Worm (Caenorhabditis elegans) whole organism, late embryonic: ENCODE measurements around the gene vps-2.
A peak's percentile ranks its signal among the peaks of the same experiment; 100 is the strongest.

Experiments used
- Y22D7AL.16 ChIP-seq: sonication (generic microtip); optimal IDR thresholded peaks from 2 replicates; lab custom pipeline; 2016; ENCODE audit warnings: missing genetic modification characterization, missing compliant biosample characterization
- ama-1 ChIP-seq: fragments of 150-350 bp; optimal IDR thresholded peaks from 2 replicates; lab custom pipeline; 2014
- ceh-14 ChIP-seq: sonication (generic microtip); optimal IDR thresholded peaks from 2 replicates; lab custom pipeline; 2016; ENCODE audit warnings: missing genotype, missing genetic modification characterization, missing compliant biosample characterization
- ceh-18 ChIP-seq: sonication (generic microtip); optimal IDR thresholded peaks from 2 replicates; lab custom pipeline; 2016; ENCODE audit warnings: missing genetic modification characterization, missing compliant biosample characterization
- ceh-2 ChIP-seq: sonication (generic microtip); optimal IDR thresholded peaks from 2 replicates; lab custom pipeline; 2016; ENCODE audit warnings: missing genotype, missing genetic modification characterization, missing compliant biosample characterization
- ceh-6 ChIP-seq: fragments of 200-800 bp; sonication (Bioruptor generic); optimal IDR thresholded peaks from 2 replicates; lab custom pipeline; 2018; ENCODE audit warnings: mild to moderate bottlenecking, missing genetic modification characterization, missing compliant biosample characterization
- ceh-9 ChIP-seq: sonication (generic microtip); optimal IDR thresholded peaks from 2 replicates; lab custom pipeline; 2016; ENCODE audit warnings: mild to moderate bottlenecking, missing genetic modification characterization, inconsistent platforms, missing compliant biosample characterization
- fkh-10 ChIP-seq: fragments of 150-350 bp; optimal IDR thresholded peaks from 2 replicates; lab custom pipeline; 2014; ENCODE audit warnings: missing biosample characterization, missing genetic modification reagents, missing genetic modification characterization
- lin-11 ChIP-seq: fragments of 200-800 bp; sonication (Bioruptor generic); optimal IDR thresholded peaks from 2 replicates; lab custom pipeline; 2018; ENCODE audit warnings: mild to moderate bottlenecking, missing genetic modification characterization, missing compliant biosample characterization
- nfya-1 ChIP-seq: sonication (generic microtip); optimal IDR thresholded peaks from 2 replicates; lab custom pipeline; 2017; ENCODE audit warnings: missing genetic modification characterization, mild to moderate bottlenecking, missing compliant biosample characterization, antibody characterized with exemption, moderate library complexity
- nhr-232 ChIP-seq: sonication (generic microtip); optimal IDR thresholded peaks from 2 replicates; lab custom pipeline; 2016; ENCODE audit warnings: missing genetic modification characterization, missing compliant biosample characterization
- rnt-1 ChIP-seq: sonication (generic microtip); optimal IDR thresholded peaks from 2 replicates; lab custom pipeline; 2016; ENCODE audit warnings: missing genetic modification characterization, missing compliant biosample characterization
- tbx-7 ChIP-seq: sonication (generic microtip); optimal IDR thresholded peaks from 2 replicates; lab custom pipeline; 2016; ENCODE audit warnings: missing genotype, missing genetic modification characterization, missing compliant biosample characterization
- unc-3 ChIP-seq, 2 experiments: fragments of 200-800 bp in 1 of 2; sonication (Bioruptor generic) in 1 of 2; sonication (generic microtip) in 1 of 2; conservative IDR thresholded peaks in 1 of 2; optimal IDR thresholded peaks in 1 of 2; 2 replicates each; pipeline versions ENCODE4 v1.3.6 to Lab custom; 2016 to 2022; ENCODE audit warnings: missing compliant biosample characterization in 2 of 2, missing genetic modification characterization in 2 of 2, missing genetic modification reagents in 1 of 2

DNA sequence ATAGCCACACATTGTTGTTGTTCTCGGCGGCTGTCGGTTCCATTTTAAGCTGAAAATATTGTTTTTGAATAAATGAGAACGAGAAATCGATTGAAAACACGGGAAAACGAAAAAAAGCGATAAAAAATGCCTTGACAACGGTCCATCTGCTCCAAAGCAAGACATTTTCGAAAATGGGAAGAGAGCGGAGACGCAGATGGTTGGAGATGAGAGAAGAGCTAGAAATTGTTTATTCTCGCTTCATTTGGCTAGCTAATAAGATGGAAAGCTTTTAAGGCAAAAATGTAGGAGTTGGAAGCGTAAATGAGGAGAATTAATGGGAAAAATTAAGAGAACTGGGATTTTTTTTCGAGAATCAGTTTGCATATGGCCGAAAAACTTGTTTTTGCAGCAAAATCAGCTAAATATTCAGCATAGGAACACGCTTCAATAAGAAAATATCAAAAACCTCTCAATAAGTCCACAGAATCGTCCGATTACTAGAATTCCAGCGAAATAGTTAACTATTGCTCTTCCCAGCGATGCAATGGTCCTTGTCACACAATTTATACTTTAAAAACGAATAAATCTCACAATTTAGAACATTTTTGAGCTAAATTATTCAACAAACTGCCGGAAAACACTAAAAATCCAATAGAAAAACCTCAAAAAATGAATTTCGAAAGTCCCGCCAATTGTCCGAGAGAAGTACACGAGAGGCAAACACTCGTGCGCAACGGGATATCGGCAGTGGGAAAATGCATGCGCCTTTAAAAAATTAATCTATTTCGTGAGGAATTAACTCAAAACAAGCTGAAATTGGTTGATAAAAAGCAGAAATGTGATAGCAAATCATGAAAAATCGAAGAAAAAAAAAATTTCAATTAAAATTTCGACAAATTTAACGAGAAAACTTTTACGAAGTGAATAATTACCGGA lies 29.5 kb downstream of the vps-2 start, which contains the start of gene pisy-1:
- TF ChIP-seq ceh-14 (tag; lab: Kevin White, UChicago) (no peak), ceh-9 (tag; lab: Kevin White, UChicago) (no peak), ceh-2 (tag; lab: Kevin White, UChicago) (no peak), ama-1 (no peak), tbx-7 (tag; lab: Kevin White, UChicago) (no peak), nfya-1 (peak; percentile 48), rnt-1 (no peak), ceh-6 (no peak), nhr-232 (tag; lab: Kevin White, UChicago) (no peak), ceh-18 (tag; lab: Kevin White, UChicago) (no peak), Y22D7AL.16 (tag; lab: Kevin White, UChicago) (no peak), fkh-10 (GFP tag; lab: Kevin White, UChicago) (no peak), lin-11 (tag; lab: Kevin White, UChicago) (no peak), unc-3 (GFP tag; conservative IDR thresholded peaks at IDR 0.05; lab: Robert Waterston, UW) (no peak), unc-3 (tag; optimal IDR thresholded peaks at IDR 0.05; lab: Kevin White, UChicago) (no peak)
